Fruit fly (Drosophila melanogaster): Measurements from ENCODE around the gene CG7523.

CG7523 gene

DNA sequence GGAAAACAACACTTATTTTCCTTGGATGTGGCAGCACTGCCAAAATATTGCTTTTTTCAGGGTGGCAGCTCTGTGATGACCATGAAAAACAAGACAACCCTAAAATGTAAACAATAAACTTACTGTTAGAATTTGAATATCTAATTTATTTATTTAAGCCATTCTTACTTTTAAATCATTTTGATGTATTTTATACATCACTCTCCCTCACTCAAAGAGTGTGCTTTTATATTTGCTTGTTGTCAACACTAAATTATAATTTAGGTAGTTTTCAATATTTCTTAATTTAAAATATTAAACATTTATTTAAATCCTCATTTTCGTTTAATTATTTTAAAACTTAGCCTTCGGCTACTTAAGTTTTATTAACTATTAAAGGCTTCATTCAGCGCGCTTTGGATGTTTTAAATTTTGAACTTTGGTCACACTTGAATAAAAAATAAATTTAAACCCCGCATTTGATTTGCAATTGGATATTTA is at the start of gene CG7523, which contains the start of gene Mps1:
Gene CG7523, minus strand, starts transcription at position 39 of the 480 bp plus-strand sequence.
Gene Mps1, plus strand, starts transcription at position 415 of the 480 bp plus-strand sequence.
- TF ChIP-seq Dll (GFP tag; IDR thresholded peaks at IDR 0.05; ENCODE audit: partially characterized antibody) (0 out of 4 replicates have a peak, but pooled peaks have one; percentile 22), CG30431 (GFP tag; optimal IDR thresholded peaks at IDR 0.05) (no peak), CG4854 (GFP tag; optimal IDR thresholded peaks at IDR 0.05) (no peak), Lhr (GFP tag; optimal IDR thresholded peaks at IDR 0.05) (peak; percentile 90), Stat92E (GFP tag; optimal IDR thresholded peaks at IDR 0.05) (peak in 1 of 3 experiments; percentile 36), CG2712 (tag; optimal IDR thresholded peaks at IDR 0.05) (peak; percentile 38), pfk (GFP tag; optimal IDR thresholded peaks at IDR 0.05) (peak; percentile 3), CG10274 (GFP tag; optimal IDR thresholded peaks at IDR 0.05) (no peak), CG31441 (GFP tag; IDR thresholded peaks at IDR 0.05) (no peak), CG1603 (tag; optimal IDR thresholded peaks at IDR 0.05) (peak; percentile 66), CHES-1-like (GFP tag; optimal IDR thresholded peaks at IDR 0.05) (peak; percentile 41), CG2202 (tag; optimal IDR thresholded peaks at IDR 0.05) (no peak), slp2 (GFP tag; optimal IDR thresholded peaks at IDR 0.05) (no peak), wdn (GFP tag; IDR thresholded peaks at IDR 0.05) (no peak), BEAF-32 (GFP tag; optimal IDR thresholded peaks at IDR 0.05) (peak; percentile 36), MBD-R2 (GFP tag; IDR thresholded peaks at IDR 0.05) (peak; percentile 63), Med (GFP tag) (peak; percentile 12), CG18011 (GFP tag; optimal IDR thresholded peaks at IDR 0.05) (no peak), CG17829 (tag; optimal IDR thresholded peaks at IDR 0.05) (peak; percentile 44), CG12659 (GFP tag; optimal IDR thresholded peaks at IDR 0.05) (peak; percentile 68), CG3847 (GFP tag; IDR thresholded peaks at IDR 0.05) (peak; percentile 63), CG15601 (tag; optimal IDR thresholded peaks at IDR 0.05) (peak; percentile 55), dmrt11E (tag; optimal IDR thresholded peaks at IDR 0.05) (no peak), CG8765 (GFP tag; IDR thresholded peaks at IDR 0.05) (no peak), D19A (tag; optimal IDR thresholded peaks at IDR 0.05) (peak; percentile 7), org-1 (GFP tag; optimal IDR thresholded peaks at IDR 0.05) (no peak), CG6813 (GFP tag; optimal IDR thresholded peaks at IDR 0.05) (no peak), kay (GFP tag; optimal IDR thresholded peaks at IDR 0.05) (peak; percentile 65), CG10147 (GFP tag; optimal IDR thresholded peaks at IDR 0.05) (no peak), mam (GFP tag; optimal IDR thresholded peaks at IDR 0.05) (peak; percentile 10), Fer2 (tag; optimal IDR thresholded peaks at IDR 0.05) (no peak), lola (GFP tag; optimal IDR thresholded peaks at IDR 0.05) (peak in 1 of 3 experiments; percentile 19), dati (GFP tag; IDR thresholded peaks at IDR 0.05) (no peak), CG15696 (tag; optimal IDR thresholded peaks at IDR 0.05) (peak; percentile 10), H15 (GFP tag; IDR thresholded peaks at IDR 0.05) (no peak), CG18764 (GFP tag; optimal IDR thresholded peaks at IDR 0.05) (no peak), CG30403 (GFP tag; optimal IDR thresholded peaks at IDR 0.05) (peak; percentile 29), CG14710 (tag; optimal IDR thresholded peaks at IDR 0.05) (peak; percentile 98), CG10366 (GFP tag; IDR thresholded peaks at IDR 0.05) (no peak), Tbp (GFP tag; optimal IDR thresholded peaks at IDR 0.05) (no peak), Chrac-16 (GFP tag; optimal IDR thresholded peaks at IDR 0.05) (no peak), CG3838 (GFP tag; optimal IDR thresholded peaks at IDR 0.05) (no peak), fd96Cb (tag; optimal IDR thresholded peaks at IDR 0.05) (no peak), CG8478 (optimal IDR thresholded peaks at IDR 0.05) (no peak), CG3995 (GFP tag; optimal IDR thresholded peaks at IDR 0.05) (peak; percentile 9), row (GFP tag; IDR thresholded peaks at IDR 0.05) (peak; percentile 29; the same call in 1 of the 3 replicates), CG17361 (GFP tag; IDR thresholded peaks at IDR 0.05) (peak; percentile 59; the same call in 2 of the 3 replicates), vfl (GFP tag; optimal IDR thresholded peaks at IDR 0.05) (no peak), CG2116 (GFP tag; optimal IDR thresholded peaks at IDR 0.05) (peak; percentile 68), gsb-n (tag; optimal IDR thresholded peaks at IDR 0.05) (no peak)
